Fruit fly (Drosophila melanogaster) whole organism, embryonic: ENCODE data around the gene CG15308.

Experiments
- Asciz ChIP-seq: fragments of 200-800 bp; sonication (Bioruptor generic); optimal IDR thresholded peaks from 2 replicates; lab custom pipeline; 2017; ENCODE audit warnings: missing biosample characterization, mild to moderate bottlenecking, missing genetic modification characterization, missing genetic modification reagents
- Atf-2 ChIP-seq: fragments of 200-800 bp; sonication (Bioruptor generic); optimal IDR thresholded peaks from 2 replicates; lab custom pipeline; 2016; ENCODE audit warnings: missing biosample characterization, missing genetic modification characterization
- Atf6 ChIP-seq: fragments of 200-800 bp; sonication (Bioruptor generic); IDR thresholded peaks from 2 replicates; pipeline ENCODE4 v1.3.6; 2022; ENCODE audit warnings: missing biosample characterization, missing genetic modification characterization
- Awh ChIP-seq: fragments of 200-800 bp; sonication (Bioruptor generic); IDR thresholded peaks from 2 replicates; pipeline ENCODE4, ENCODE4 v1.3.6; 2022; ENCODE audit warnings: missing biosample characterization, missing genetic modification characterization
- CG10209 ChIP-seq: fragments of 200-800 bp; sonication (Bioruptor generic); optimal IDR thresholded peaks from 3 replicates; lab custom pipeline; 2017; ENCODE audit warnings: missing biosample characterization, mild to moderate bottlenecking, missing genetic modification characterization, missing genetic modification reagents
- CG10462 ChIP-seq: fragments of 200-800 bp; sonication (Bioruptor generic); optimal IDR thresholded peaks from 2 replicates; lab custom pipeline; 2016; ENCODE audit warnings: missing biosample characterization, missing genetic modification characterization
- CG10543 ChIP-seq: fragments of 200-800 bp; sonication (Bioruptor generic); optimal IDR thresholded peaks from 3 replicates; lab custom pipeline; 2017; ENCODE audit warnings: missing biosample characterization, mild to moderate bottlenecking, missing genetic modification characterization, moderate library complexity
- CG11093 ChIP-seq: fragments of 200-800 bp; sonication (Bioruptor generic); IDR thresholded peaks from 3 replicates; pipeline ENCODE4 v1.3.6; 2022; ENCODE audit warnings: missing biosample characterization, missing genetic modification characterization
- CG11456 ChIP-seq: fragments of 200-800 bp; sonication (Bioruptor generic); IDR thresholded peaks from 3 replicates; pipeline ENCODE4 v1.3.6; 2022; ENCODE audit warnings: missing biosample characterization, missing genetic modification characterization
- CG13775 ChIP-seq: fragments of 200-800 bp; sonication (Bioruptor generic); optimal IDR thresholded peaks from 3 replicates; lab custom pipeline; 2017; ENCODE audit warnings: missing biosample characterization, mild to moderate bottlenecking, missing genetic modification characterization
- CG17186 ChIP-seq: fragments of 200-800 bp; sonication (Bioruptor generic); optimal IDR thresholded peaks from 3 replicates; lab custom pipeline; 2017; ENCODE audit warnings: missing biosample characterization, missing genetic modification reagents, missing genetic modification characterization
- CG2712 ChIP-seq: fragments of 200-800 bp; optimal IDR thresholded peaks from 3 replicates; lab custom pipeline; 2019; ENCODE audit warnings: missing biosample characterization, mild to moderate bottlenecking, missing genetic modification characterization, moderate library complexity
- CG3281 ChIP-seq: fragments of 200-800 bp; sonication (Bioruptor generic); optimal IDR thresholded peaks from 3 replicates; lab custom pipeline; 2017; ENCODE audit warnings: missing biosample characterization, mild to moderate bottlenecking, missing genetic modification characterization
- CG33213 ChIP-seq: fragments of 200-800 bp; sonication (Bioruptor generic); optimal IDR thresholded peaks from 3 replicates; lab custom pipeline; 2016; ENCODE audit warnings: missing biosample characterization, missing genetic modification characterization
- CG42726 ChIP-seq: fragments of 200-800 bp; sonication (Bioruptor generic); IDR thresholded peaks from 2 replicates; pipeline ENCODE4 v1.3.6; 2022; ENCODE audit warnings: missing biosample characterization, missing genetic modification characterization; ENCODE audit not compliant: partially characterized antibody
- CG6175 ChIP-seq: fragments of 200-800 bp; sonication (Bioruptor generic); IDR thresholded peaks from 3 replicates; pipeline ENCODE4 v1.3.6; 2022; ENCODE audit warnings: missing biosample characterization, missing genetic modification characterization
- CG6254 ChIP-seq: fragments of 200-800 bp; sonication (Bioruptor generic); optimal IDR thresholded peaks from 3 replicates; lab custom pipeline; 2017; ENCODE audit warnings: mild to moderate bottlenecking, missing biosample characterization, missing genetic modification reagents, missing genetic modification characterization
- CG7928 ChIP-seq: fragments of 200-800 bp; sonication (Bioruptor generic); optimal IDR thresholded peaks from 2 replicates; lab custom pipeline; 2017; ENCODE audit warnings: missing biosample characterization, mild to moderate bottlenecking, missing genetic modification characterization
- CrebB ChIP-seq: fragments of 200-800 bp; sonication (Bioruptor generic); optimal IDR thresholded peaks from 3 replicates; lab custom pipeline; 2018; ENCODE audit warnings: missing biosample characterization, mild to moderate bottlenecking, missing genetic modification characterization
- Deaf1 ChIP-seq: fragments of 200-800 bp; optimal IDR thresholded peaks from 3 replicates; lab custom pipeline; 2019; ENCODE audit warnings: missing biosample characterization, mild to moderate bottlenecking, missing genetic modification characterization, moderate library complexity
- Dref ChIP-seq: fragments of 200-800 bp; sonication (Bioruptor generic); IDR thresholded peaks from 2 replicates; pipeline ENCODE4 v1.3.6; 2022; ENCODE audit warnings: missing biosample characterization, missing genetic modification characterization
- ERR ChIP-seq: fragments of 200-800 bp; sonication (Bioruptor generic); optimal IDR thresholded peaks from 2 replicates; lab custom pipeline; 2016; ENCODE audit warnings: missing biosample characterization, missing genetic modification characterization
- Ets65A ChIP-seq: fragments of 200-800 bp; sonication (Bioruptor generic); peaks from one replicate; lab custom pipeline; 2016; ENCODE audit warnings: missing biosample characterization, missing genetic modification characterization
- Hey ChIP-seq: fragments of 200-800 bp; sonication (Bioruptor generic); optimal IDR thresholded peaks from 3 replicates; lab custom pipeline; 2018; ENCODE audit warnings: missing biosample characterization, mild to moderate bottlenecking, missing genetic modification characterization
- Jarid2 ChIP-seq: fragments of 200-800 bp; sonication (Bioruptor generic); optimal IDR thresholded peaks from 3 replicates; lab custom pipeline; 2017; ENCODE audit warnings: mild to moderate bottlenecking, missing biosample characterization, missing genetic modification reagents, missing genetic modification characterization
- Lim3 ChIP-seq: fragments of 200-800 bp; sonication (Bioruptor generic); IDR thresholded peaks from 2 replicates; pipeline ENCODE4 v1.3.6; 2022; ENCODE audit warnings: missing biosample characterization, missing genetic modification characterization
- Neu2 ChIP-seq: fragments of 200-800 bp; sonication (Bioruptor generic); optimal IDR thresholded peaks from 3 replicates; lab custom pipeline; 2016; ENCODE audit warnings: missing biosample characterization, missing genetic modification characterization, borderline replicate concordance
- Poxn ChIP-seq: fragments of 200-800 bp; sonication (Bioruptor generic); IDR thresholded peaks from 2 replicates; pipeline ENCODE4 v1.3.6; 2022; ENCODE audit warnings: missing biosample characterization, missing genetic modification characterization
- Rx ChIP-seq: fragments of 200-800 bp; sonication (Bioruptor generic); IDR thresholded peaks from 2 replicates; pipeline ENCODE4 v1.3.6; 2022; ENCODE audit warnings: missing biosample characterization, missing genetic modification characterization
- Sin3A ChIP-seq: fragments of >200 bp; optimal IDR thresholded peaks from 2 replicates; lab custom pipeline; 2018
- Tbp ChIP-seq: fragments of >200 bp; optimal IDR thresholded peaks from 2 replicates; lab custom pipeline; 2018; ENCODE audit warnings: missing biosample characterization, missing genetic modification characterization
- ac ChIP-seq: fragments of 200-800 bp; sonication (Bioruptor generic); optimal IDR thresholded peaks from 3 replicates; lab custom pipeline; 2017; ENCODE audit warnings: missing biosample characterization, mild to moderate bottlenecking, missing genetic modification characterization
- ara ChIP-seq: fragments of 200-800 bp; sonication (Bioruptor generic); IDR thresholded peaks from 2 replicates; pipeline ENCODE4 v1.3.6; 2022; ENCODE audit warnings: missing biosample characterization, missing genetic modification characterization
- caup ChIP-seq: fragments of 200-800 bp; sonication (Bioruptor generic); optimal IDR thresholded peaks from 3 replicates; lab custom pipeline; 2017; ENCODE audit warnings: missing biosample characterization, mild to moderate bottlenecking, missing genetic modification characterization, moderate library complexity; ENCODE audit not compliant: severe bottlenecking
- chinmo ChIP-seq: fragments of 200-800 bp; sonication (Bioruptor generic); IDR thresholded peaks from 4 replicates; pipeline ENCODE4 v1.3.6; 2022; ENCODE audit warnings: missing biosample characterization, missing genetic modification characterization; ENCODE audit not compliant: partially characterized antibody
- crc ChIP-seq: fragments of 200-800 bp; sonication (Bioruptor generic); optimal IDR thresholded peaks from 2 replicates; lab custom pipeline; 2016; ENCODE audit warnings: missing biosample characterization, missing genetic modification characterization
- crp ChIP-seq, 2 experiments: fragments of 200-800 bp; sonication (Bioruptor generic); optimal IDR thresholded peaks; 2 replicates in 1 of 2; 3 replicates in 1 of 2; lab custom pipeline; 2017; ENCODE audit warnings: missing biosample characterization in 2 of 2, missing genetic modification characterization in 2 of 2, mild to moderate bottlenecking in 1 of 2, moderate library complexity in 1 of 2
- disco-r ChIP-seq: fragments of 200-800 bp; sonication (Bioruptor generic); optimal IDR thresholded peaks from 2 replicates; lab custom pipeline; 2016; ENCODE audit warnings: missing biosample characterization, missing genetic modification characterization
- dmrt99B ChIP-seq: fragments of 200-800 bp; sonication (Bioruptor generic); optimal IDR thresholded peaks from 2 replicates; lab custom pipeline; 2018; ENCODE audit warnings: missing biosample characterization, mild to moderate bottlenecking, missing genetic modification characterization, moderate library complexity
- en ChIP-seq: fragments of 200-800 bp; sonication (Bioruptor generic); optimal IDR thresholded peaks from 2 replicates; lab custom pipeline; 2016; ENCODE audit warnings: missing biosample characterization, missing genetic modification characterization
- gsb ChIP-seq: fragments of 200-800 bp; sonication (Bioruptor generic); IDR thresholded peaks from 2 replicates; pipeline ENCODE4 v1.3.6; 2022; ENCODE audit warnings: missing biosample characterization, missing genetic modification characterization
- gsb-n ChIP-seq: fragments of 200-800 bp; sonication (Bioruptor generic); optimal IDR thresholded peaks from 3 replicates; lab custom pipeline; 2018; ENCODE audit warnings: missing biosample characterization, mild to moderate bottlenecking, missing genetic modification characterization
- insv ChIP-seq, 2 experiments: fragments of 200-800 bp; sonication (Bioruptor generic); optimal IDR thresholded peaks; 3 replicates each; lab custom pipeline; 2016 to 2018; ENCODE audit warnings: missing biosample characterization in 2 of 2, missing genetic modification characterization in 2 of 2
- inv ChIP-seq: fragments of 200-800 bp; sonication (Bioruptor generic); IDR thresholded peaks from 2 replicates; pipeline ENCODE4 v1.3.6; 2022; ENCODE audit warnings: missing biosample characterization, missing genetic modification characterization; ENCODE audit not compliant: partially characterized antibody
- nerfin-1 ChIP-seq: fragments of 200-800 bp; sonication (Bioruptor generic); optimal IDR thresholded peaks from 3 replicates; lab custom pipeline; 2019; ENCODE audit warnings: missing biosample characterization, mild to moderate bottlenecking, missing genetic modification characterization, moderate library complexity
- row ChIP-seq: fragments of 200-800 bp; sonication (Bioruptor generic); IDR thresholded peaks from 3 replicates; pipeline ENCODE4 v1.3.6; 2022; ENCODE audit warnings: missing biosample characterization, missing genetic modification characterization
- shn ChIP-seq: fragments of 200-800 bp; sonication (Bioruptor generic); optimal IDR thresholded peaks from 3 replicates; lab custom pipeline; 2016; ENCODE audit warnings: missing biosample characterization, missing genetic modification characterization
- sug ChIP-seq: fragments of 200-800 bp; optimal IDR thresholded peaks from 2 replicates; lab custom pipeline; 2019; ENCODE audit warnings: missing biosample characterization, mild to moderate bottlenecking, missing genetic modification characterization, moderate library complexity
- tio ChIP-seq: fragments of 200-800 bp; sonication (Bioruptor generic); optimal IDR thresholded peaks from 2 replicates; lab custom pipeline; 2017; ENCODE audit warnings: missing biosample characterization, missing genetic modification characterization, inconsistent platforms
- wek ChIP-seq: fragments of 200-800 bp; sonication (Bioruptor generic); optimal IDR thresholded peaks from 3 replicates; lab custom pipeline; 2018; ENCODE audit warnings: missing biosample characterization, mild to moderate bottlenecking, missing genetic modification characterization, moderate library complexity

Gene CG15308

DNA sequence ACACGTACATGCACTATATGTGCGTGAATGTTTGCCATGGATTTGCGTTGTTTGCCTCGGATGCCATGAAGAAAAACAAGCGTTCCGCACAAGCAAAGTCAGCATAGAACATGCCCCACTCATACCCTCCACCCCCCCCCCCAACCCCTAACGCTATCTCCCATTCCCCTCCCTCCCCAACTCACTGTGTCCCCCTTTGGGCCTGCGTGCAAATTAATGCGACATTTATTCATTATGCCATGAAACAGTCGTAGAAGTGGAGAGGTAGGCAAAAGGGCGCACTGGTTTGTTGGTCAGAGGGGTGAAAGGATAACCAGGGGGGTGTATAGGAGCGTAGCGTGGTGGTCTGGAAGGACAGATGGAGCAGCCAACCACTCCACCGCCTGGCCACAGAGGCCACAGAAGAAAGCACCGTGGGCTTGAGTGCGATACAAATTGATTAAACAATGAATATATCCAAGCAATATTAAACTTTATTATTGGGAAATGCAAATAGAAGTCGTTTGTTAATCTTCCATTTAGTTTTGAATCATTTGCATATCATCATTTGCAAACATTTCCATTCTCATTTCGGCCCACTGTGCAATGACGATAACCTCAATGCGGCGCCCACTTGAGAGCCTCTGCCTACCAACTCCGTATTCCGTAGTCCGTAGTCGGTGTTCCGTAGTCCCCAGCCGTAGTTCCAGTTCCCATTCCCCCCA lies 34.4 kb downstream of the CG15308 start (continued):
- TF ChIP-seq wek (no peak), Poxn (GFP tag; lab: Robert Waterston, UW) (0 out of 2 replicates have a peak, but pooled peaks have one; percentile 12), insv (GFP tag; optimal IDR thresholded peaks at IDR 0.05; lab: Kevin White, UChicago) (no peak), crc (GFP tag; lab: Kevin White, UChicago) (no peak), chinmo (GFP tag; lab: Robert Waterston, UW) (no peak), nerfin-1 (tag; lab: Kevin White, UChicago) (no peak), CG17186 (no peak), CrebB (no peak), gsb-n (tag; lab: Kevin White, UChicago) (no peak), CG11456 (GFP tag; lab: Robert Waterston, UW) (peak; percentile 69; the same call in 1 of the 3 replicates), Lim3 (GFP tag; lab: Robert Waterston, UW) (no peak), inv (no peak), ERR (peak; percentile 20), CG42726 (no peak), crp (GFP tag; optimal IDR thresholded peaks at IDR 0.05; lab: Kevin White, UChicago) (no peak), CG10543 (GFP tag; lab: Kevin White, UChicago) (no peak), Neu2 (GFP tag; lab: Kevin White, UChicago) (no peak), ara (no peak), Awh (GFP tag; lab: Robert Waterston, UW) (0 out of 2 replicates have a peak, but pooled peaks have one; percentile 30), Dref (GFP tag; lab: Robert Waterston, UW) (no peak), Hey (tag; lab: Kevin White, UChicago) (no peak), dmrt99B (tag; lab: Kevin White, UChicago) (peak; percentile 74), Atf-2 (GFP tag; lab: Kevin White, UChicago) (no peak), caup (GFP tag; lab: Kevin White, UChicago) (peak; percentile 60), Jarid2 (GFP tag; lab: Kevin White, UChicago) (no peak), CG7928 (GFP tag; lab: Kevin White, UChicago) (no peak), Atf6 (GFP tag; lab: Robert Waterston, UW) (peak; percentile 84), CG10462 (GFP tag; lab: Kevin White, UChicago) (no peak), disco-r (GFP tag; lab: Kevin White, UChicago) (no peak), en (GFP tag; lab: Kevin White, UChicago) (no peak), ac (GFP tag; lab: Kevin White, UChicago) (no peak), CG6254 (no peak), shn (no peak), CG2712 (tag; lab: Kevin White, UChicago) (peak; percentile 38), row (GFP tag; lab: Robert Waterston, UW) (peak; percentile 71), Deaf1 (no peak), Rx (GFP tag; lab: Robert Waterston, UW) (0 out of 2 replicates have a peak, but pooled peaks have one; percentile 25), Ets65A (GFP tag; lab: Kevin White, UChicago) (peak; percentile 27), Tbp (no peak), CG13775 (GFP tag; lab: Kevin White, UChicago) (no peak), CG11093 (peak; percentile 42; the same call in 1 of the 3 replicates), gsb (GFP tag; lab: Robert Waterston, UW) (peak; percentile 42; the same call in 1 of the 2 replicates), sug (no peak), Sin3A (no peak), tio (GFP tag; lab: Kevin White, UChicago) (no peak), Asciz (GFP tag; lab: Kevin White, UChicago) (no peak), CG33213 (GFP tag; lab: Kevin White, UChicago) (no peak), CG6175 (GFP tag; lab: Robert Waterston, UW) (0 out of 3 replicates have a peak, but pooled peaks have one; percentile 31), CG10209 (GFP tag; lab: Kevin White, UChicago) (peak; percentile 13), CG3281 (GFP tag; lab: Kevin White, UChicago) (peak; percentile 64)
